Worm (Caenorhabditis elegans) whole organism, young adult: ENCODE measurements around the gene nhr-269.

Experiments used
- B0261.1 ChIP-seq: sonication (generic microtip); optimal IDR thresholded peaks from 2 replicates; lab custom pipeline; 2016; ENCODE audit warnings: mild to moderate bottlenecking, missing genetic modification characterization, moderate library complexity, missing compliant biosample characterization
- B0336.3 ChIP-seq: fragments of 200-800 bp; sonication (Bioruptor generic); IDR thresholded peaks from 2 replicates; pipeline ENCODE4 v1.3.6; 2022; ENCODE audit warnings: missing genetic modification characterization, missing compliant biosample characterization
- C06A6.2 ChIP-seq: fragments of 200-800 bp; sonication (Bioruptor generic); conservative IDR thresholded peaks from 2 replicates; pipeline ENCODE4 v1.3.6; 2022; ENCODE audit warnings: missing genetic modification characterization, missing compliant biosample characterization
- F23B12.7 ChIP-seq: sonication (generic microtip); optimal IDR thresholded peaks from 2 replicates; lab custom pipeline; 2017; ENCODE audit warnings: missing genetic modification characterization, mild to moderate bottlenecking, missing compliant biosample characterization, antibody characterized with exemption, moderate library complexity; ENCODE audit not compliant: insufficient read depth
- F37B4.10 ChIP-seq: fragments of 200-800 bp; sonication (Bioruptor generic); IDR thresholded peaks from 2 replicates; pipeline ENCODE4 v1.3.6; 2022; ENCODE audit warnings: missing genetic modification characterization, missing compliant biosample characterization
- F39B2.1 ChIP-seq: fragments of 200-800 bp; sonication (Bioruptor generic); IDR thresholded peaks from 2 replicates; pipeline ENCODE4 v1.3.6; 2022; ENCODE audit warnings: missing genetic modification reagents, missing genetic modification characterization, missing compliant biosample characterization
- F52B5.7 ChIP-seq: sonication (generic microtip); optimal IDR thresholded peaks from 2 replicates; lab custom pipeline; 2016; ENCODE audit warnings: mild to moderate bottlenecking, missing genetic modification characterization, missing compliant biosample characterization
- K11D2.4 ChIP-seq: fragments of 200-800 bp; sonication (Bioruptor generic); IDR thresholded peaks from 2 replicates; pipeline ENCODE4 v1.3.6; 2022; ENCODE audit warnings: missing genetic modification reagents, missing genetic modification characterization, missing compliant biosample characterization
- Y53F4B.3 ChIP-seq: fragments of 200-800 bp; sonication (Bioruptor generic); IDR thresholded peaks from 2 replicates; pipeline ENCODE4 v1.3.6; 2022; ENCODE audit warnings: missing genetic modification reagents, missing genetic modification characterization, missing compliant biosample characterization
- Y67H2A.10 ChIP-seq: fragments of 200-800 bp; sonication (Bioruptor generic); conservative IDR thresholded peaks from 2 replicates; pipeline ENCODE4 v1.3.6; 2022; ENCODE audit warnings: missing genetic modification reagents, missing genetic modification characterization, missing compliant biosample characterization
- Y95B8A.8 ChIP-seq: fragments of 200-800 bp; sonication (Bioruptor generic); IDR thresholded peaks from 2 replicates; pipeline ENCODE4 v1.3.6; 2022; ENCODE audit warnings: missing genetic modification reagents, missing genetic modification characterization, missing compliant biosample characterization
- akir-1 ChIP-seq: fragments of 200-800 bp; sonication (Bioruptor generic); optimal IDR thresholded peaks from 2 replicates; lab custom pipeline; 2018; ENCODE audit warnings: mild to moderate bottlenecking, missing genetic modification characterization, moderate library complexity, missing compliant biosample characterization
- ama-1 ChIP-seq, 3 experiments: fragments of 150-350 bp in 1 of 3; sonication (generic microtip) in 2 of 3; optimal IDR thresholded peaks; 2 replicates each; lab custom pipeline; 2014 to 2018; ENCODE audit warnings: missing biosample characterization in 2 of 3, missing genetic modification characterization in 2 of 3, missing genetic modification reagents in 2 of 3
- bed-1 ChIP-seq: fragments of 200-800 bp; sonication (Bioruptor generic); IDR thresholded peaks from 2 replicates; pipeline ENCODE4 v1.3.6; 2022; ENCODE audit warnings: missing genetic modification reagents, missing genetic modification characterization, missing compliant biosample characterization
- bed-2 ChIP-seq: fragments of 200-800 bp; sonication (Bioruptor generic); IDR thresholded peaks from 2 replicates; pipeline ENCODE4 v1.3.6; 2022; ENCODE audit warnings: missing genetic modification reagents, missing genetic modification characterization, missing compliant biosample characterization
- ceh-58 ChIP-seq: fragments of 200-800 bp; sonication (Bioruptor generic); IDR thresholded peaks from 2 replicates; pipeline ENCODE4 v1.3.6; 2022; ENCODE audit warnings: missing genetic modification characterization, missing compliant biosample characterization
- dpff-1 ChIP-seq: sonication (generic microtip); optimal IDR thresholded peaks from 2 replicates; lab custom pipeline; 2017; ENCODE audit warnings: mild to moderate bottlenecking, missing genetic modification characterization, missing compliant biosample characterization
- egl-44 ChIP-seq: fragments of 200-800 bp; sonication (Bioruptor generic); IDR thresholded peaks from 2 replicates; pipeline ENCODE4 v1.3.6; 2022; ENCODE audit warnings: missing genetic modification reagents, missing genetic modification characterization, missing compliant biosample characterization
- egrh-3 ChIP-seq: fragments of 200-800 bp; sonication (Bioruptor generic); IDR thresholded peaks from 2 replicates; pipeline ENCODE4 v1.3.6; 2022; ENCODE audit warnings: missing genetic modification reagents, missing genetic modification characterization, missing compliant biosample characterization
- ets-4 ChIP-seq: fragments of 200-800 bp; sonication (Bioruptor generic); optimal IDR thresholded peaks from 2 replicates; lab custom pipeline; 2018; ENCODE audit warnings: mild to moderate bottlenecking, missing genetic modification characterization, missing compliant biosample characterization
- gei-17 ChIP-seq: fragments of 200-800 bp; sonication (Bioruptor generic); optimal IDR thresholded peaks from 2 replicates; lab custom pipeline; 2018; ENCODE audit warnings: mild to moderate bottlenecking, missing genetic modification characterization, missing compliant biosample characterization
- hlh-26 ChIP-seq: fragments of 200-800 bp; sonication (Bioruptor generic); conservative IDR thresholded peaks from 2 replicates; pipeline ENCODE4 v1.3.6; 2022; ENCODE audit warnings: missing genetic modification reagents, missing genetic modification characterization, missing compliant biosample characterization
- hrde-1 ChIP-seq: sonication (generic microtip); optimal IDR thresholded peaks from 2 replicates; lab custom pipeline; 2016; ENCODE audit warnings: missing genetic modification characterization, mild to moderate bottlenecking, missing compliant biosample characterization, moderate library complexity, missing genotype, missing genetic modification reagents, borderline replicate concordance
- lin-26 ChIP-seq: fragments of 200-800 bp; sonication (Bioruptor generic); IDR thresholded peaks from 2 replicates; pipeline ENCODE4 v1.3.6; 2022; ENCODE audit warnings: missing genetic modification reagents, missing genetic modification characterization, missing compliant biosample characterization
- lin-54 ChIP-seq: fragments of 200-800 bp; sonication (Bioruptor generic); optimal IDR thresholded peaks from 2 replicates; lab custom pipeline; 2018; ENCODE audit warnings: mild to moderate bottlenecking, missing genetic modification characterization, missing compliant biosample characterization
- madf-3 ChIP-seq: fragments of 200-800 bp; sonication (Bioruptor generic); IDR thresholded peaks from 2 replicates; pipeline ENCODE4 v1.3.6; 2022; ENCODE audit warnings: missing genetic modification reagents, missing genetic modification characterization, missing compliant biosample characterization
- madf-6 ChIP-seq: fragments of 200-800 bp; sonication (Bioruptor generic); IDR thresholded peaks from 2 replicates; pipeline ENCODE4 v1.3.6; 2022; ENCODE audit warnings: missing genetic modification reagents, missing genetic modification characterization, missing compliant biosample characterization
- nhr-120 ChIP-seq: fragments of 200-800 bp; sonication (Bioruptor generic); IDR thresholded peaks from 2 replicates; pipeline ENCODE4 v1.3.6; 2022; ENCODE audit warnings: missing genetic modification characterization, missing compliant biosample characterization
- nhr-179 ChIP-seq: sonication (generic microtip); optimal IDR thresholded peaks from 2 replicates; lab custom pipeline; 2016; ENCODE audit warnings: mild to moderate bottlenecking, missing genetic modification characterization, missing compliant biosample characterization
- pbrm-1 ChIP-seq: fragments of 200-800 bp; sonication (Bioruptor generic); IDR thresholded peaks from 2 replicates; pipeline ENCODE4 v1.3.6; 2022; ENCODE audit warnings: missing genetic modification reagents, missing genetic modification characterization, missing compliant biosample characterization
- pha-4 ChIP-seq: fragments of 150-350 bp; sonication (generic microtip); optimal IDR thresholded peaks from 2 replicates; lab custom pipeline; 2014; ENCODE audit warnings: missing biosample characterization, missing genetic modification reagents, missing genetic modification characterization
- sea-2 ChIP-seq: fragments of 200-800 bp; sonication (Bioruptor generic); IDR thresholded peaks from 2 replicates; pipeline ENCODE4 v1.3.6; 2022; ENCODE audit warnings: missing genetic modification characterization, missing compliant biosample characterization
- snpc-1.3 ChIP-seq: sonication (generic microtip); optimal IDR thresholded peaks from 2 replicates; lab custom pipeline; 2017; ENCODE audit warnings: missing genetic modification characterization, mild to moderate bottlenecking, missing compliant biosample characterization, antibody characterized with exemption, moderate library complexity, missing genotype, missing genetic modification reagents; ENCODE audit not compliant: insufficient read depth
- somi-1 ChIP-seq: fragments of 200-800 bp; sonication (Bioruptor generic); optimal IDR thresholded peaks from 2 replicates; lab custom pipeline; 2018; ENCODE audit warnings: mild to moderate bottlenecking, missing genetic modification characterization, missing compliant biosample characterization
- zfh-2 ChIP-seq: fragments of 200-800 bp; sonication (Bioruptor generic); conservative IDR thresholded peaks from 2 replicates; pipeline ENCODE4 v1.3.6; 2022; ENCODE audit warnings: missing genetic modification reagents, missing genetic modification characterization, missing compliant biosample characterization
- zim-3 ChIP-seq: sonication (generic microtip); optimal IDR thresholded peaks from 2 replicates; lab custom pipeline; 2017; ENCODE audit warnings: mild to moderate bottlenecking, missing genetic modification characterization, moderate library complexity, missing compliant biosample characterization
- ztf-3 ChIP-seq: fragments of 200-800 bp; sonication (Bioruptor generic); optimal IDR thresholded peaks from 2 replicates; lab custom pipeline; 2018; ENCODE audit warnings: mild to moderate bottlenecking, missing genetic modification characterization, missing compliant biosample characterization
- ztf-6 ChIP-seq: fragments of 200-800 bp; sonication (Bioruptor generic); IDR thresholded peaks from 2 replicates; pipeline ENCODE4 v1.3.6; 2022; ENCODE audit warnings: missing genetic modification reagents, missing genetic modification characterization, missing compliant biosample characterization

nhr-269 gene

ce11 chrV:15369707-15370106 lies at the start of gene nhr-269:
Gene nhr-269 (minus strand): TSS chrV:15369807.
- TF ChIP-seq egl-44 (GFP tag; lab: Robert Waterston, UW) (no peak), ets-4 (no peak), F37B4.10 (GFP tag; lab: Robert Waterston, UW) (no peak), Y67H2A.10 (GFP tag; lab: Robert Waterston, UW) (no peak)

ce11 chrV:15417822-15418221 lies 48.2 kb upstream of the nhr-269 start, which contains the start of gene T06E6.10:
Gene T06E6.10 (plus strand): TSS chrV:15418122.
- no peak for TF ChIP-seq ztf-6 (GFP tag; lab: Robert Waterston, UW)
- TF ChIP-seq madf-6 (GFP tag; lab: Robert Waterston, UW): no peak
- no peak for TF ChIP-seq somi-1 (GFP tag; lab: Kevin White, UChicago)
- no peak for TF ChIP-seq snpc-1.3 (tag; lab: Kevin White, UChicago)

- TF ChIP-seq zim-3: no peak
- no peak for TF ChIP-seq lin-26 (GFP tag; lab: Robert Waterston, UW)
- TF ChIP-seq akir-1: no peak
- no peak for TF ChIP-seq dpff-1 (tag; lab: Kevin White, UChicago)
- TF ChIP-seq nhr-179 (tag; lab: Kevin White, UChicago): no peak
- no peak for TF ChIP-seq hlh-26
- TF ChIP-seq C06A6.2 (GFP tag; lab: Robert Waterston, UW): no peak
- TF ChIP-seq ama-1 (optimal IDR thresholded peaks at IDR 0.05; lab: Kevin White, UChicago): no peak
- TF ChIP-seq ama-1 (GFP tag; optimal IDR thresholded peaks at IDR 0.05; lab: Kevin White, UChicago): no peak
- no peak for TF ChIP-seq F39B2.1
- TF ChIP-seq ceh-58 (GFP tag; lab: Robert Waterston, UW): no peak
- TF ChIP-seq F52B5.7 (tag; lab: Kevin White, UChicago): no peak
Measured at ce11 chrV:15415951-15416350, 46.3 kb upstream of the nhr-269 start, which contains the start of gene srh-265. Gene srh-265 (plus strand): TSS chrV:15416251.

- TF ChIP-seq ztf-3 (GFP tag; lab: Kevin White, UChicago): no peak
- no peak for TF ChIP-seq pbrm-1
- TF ChIP-seq B0336.3: no peak
- no peak for TF ChIP-seq madf-3 (GFP tag; lab: Robert Waterston, UW)
- TF ChIP-seq snpc-1.3 (tag; lab: Kevin White, UChicago): no peak
- no peak for TF ChIP-seq lin-54 (GFP tag; lab: Kevin White, UChicago)
Measured at ce11 chrV:15413847-15414246, 44.2 kb upstream of the nhr-269 start, which contains the start of gene srh-264. Gene srh-264 (plus strand): TSS chrV:15414147.

- TF ChIP-seq Y95B8A.8 (GFP tag; lab: Robert Waterston, UW) (no peak), hrde-1 (tag; lab: Kevin White, UChicago) (no peak), zfh-2 (GFP tag; lab: Robert Waterston, UW) (no peak)
Measured at ce11 chrV:15412625-15413024, 43.0 kb upstream of the nhr-269 start, which contains the start of gene srbc-63. Gene srbc-63 (minus strand): TSS chrV:15412725.

ce11 chrV:15406928-15407327 lies 37.3 kb upstream of the nhr-269 start, which contains the start of gene srh-257:
Gene srh-257 (plus strand): TSS chrV:15407228.
- TF ChIP-seq egrh-3 (GFP tag; lab: Robert Waterston, UW) (no peak), pha-4 (tag; lab: Kevin White, UChicago) (no peak), gei-17 (GFP tag; lab: Kevin White, UChicago) (no peak), Y53F4B.3 (no peak), B0261.1 (tag; lab: Kevin White, UChicago) (no peak), F23B12.7 (no peak), sea-2 (no peak), Y67H2A.10 (GFP tag; lab: Robert Waterston, UW) (no peak), ets-4 (no peak), bed-2 (GFP tag; lab: Robert Waterston, UW) (no peak), bed-1 (GFP tag; lab: Robert Waterston, UW) (no peak), K11D2.4 (GFP tag; lab: Robert Waterston, UW) (no peak), nhr-120 (GFP tag; lab: Robert Waterston, UW) (no peak)
